Fruit fly (Drosophila melanogaster): ENCODE data around the gene CG12268.

Gene CG12268

dm6 chr3R:23941643-23942424 is 6.4 kb downstream of the CG12268 start (continued):
- TF ChIP-seq CG6689 (GFP tag; IDR thresholded peaks at IDR 0.05) (peak; percentile 66), Hr51 (GFP tag; optimal IDR thresholded peaks at IDR 0.05) (peak in 1 of 2 experiments; percentile 45), CG11456 (GFP tag; IDR thresholded peaks at IDR 0.05) (0 out of 3 replicates have a peak, but pooled peaks have one; percentile 29), CG13123 (GFP tag; optimal IDR thresholded peaks at IDR 0.05) (no peak), br (optimal IDR thresholded peaks at IDR 0.05) (no peak), CG43689 (GFP tag; IDR thresholded peaks at IDR 0.05) (no peak), hkb (optimal IDR thresholded peaks at IDR 0.05) (no peak), hkb (GFP tag; IDR thresholded peaks at IDR 0.05) (peak; percentile 40; the same call in 1 of the 2 replicates), CG10209 (GFP tag; optimal IDR thresholded peaks at IDR 0.05) (peak; percentile 32), Abd-B (GFP tag; optimal IDR thresholded peaks at IDR 0.05) (no peak), CG1602 (GFP tag; optimal IDR thresholded peaks at IDR 0.05) (peak; percentile 25), CG12942 (GFP tag; optimal IDR thresholded peaks at IDR 0.05) (no peak), CG2678 (tag; optimal IDR thresholded peaks at IDR 0.05) (peak; percentile 42), Usf (GFP tag; optimal IDR thresholded peaks at IDR 0.05) (no peak), Hr78 (GFP tag; optimal IDR thresholded peaks at IDR 0.05) (no peak), CG9727 (GFP tag; optimal IDR thresholded peaks at IDR 0.05) (peak; percentile 33), lilli (GFP tag; optimal IDR thresholded peaks at IDR 0.05) (peak; percentile 63), Med (GFP tag) (peak; percentile 85), stc (GFP tag; IDR thresholded peaks at IDR 0.05) (peak; percentile 66), CG30431 (GFP tag; optimal IDR thresholded peaks at IDR 0.05) (no peak), zfh2 (GFP tag; optimal IDR thresholded peaks at IDR 0.05) (peak; percentile 20), ac (GFP tag; optimal IDR thresholded peaks at IDR 0.05) (no peak), Fer3 (tag; optimal IDR thresholded peaks at IDR 0.05) (peak; percentile 30), HLH3B (GFP tag; IDR thresholded peaks at IDR 0.05) (peak; percentile 62), zfh1 (GFP tag; IDR thresholded peaks at IDR 0.05) (0 out of 3 replicates have a peak, but pooled peaks have one; percentile 40), emc (GFP tag; optimal IDR thresholded peaks at IDR 0.05) (no peak), CG17328 (GFP tag; IDR thresholded peaks at IDR 0.05) (peak; percentile 46; the same call in 1 of the 2 replicates), Hand (GFP tag; optimal IDR thresholded peaks at IDR 0.05) (peak; percentile 28), CG4854 (GFP tag; optimal IDR thresholded peaks at IDR 0.05) (no peak), shn (GFP tag; optimal IDR thresholded peaks at IDR 0.05) (no peak), Pdp1 (GFP tag; optimal IDR thresholded peaks at IDR 0.05) (peak; percentile 37 to 96), CG1832 (GFP tag; optimal IDR thresholded peaks at IDR 0.05) (no peak), Rfx (GFP tag; IDR thresholded peaks at IDR 0.05) (peak; percentile 61), Eip74EF (GFP tag; optimal IDR thresholded peaks at IDR 0.05) (no peak), BEAF-32 (GFP tag; optimal IDR thresholded peaks at IDR 0.05) (no peak), Sox100B (GFP tag; optimal IDR thresholded peaks at IDR 0.05) (peak; percentile 32), Meics (GFP tag; optimal IDR thresholded peaks at IDR 0.05) (peak; percentile 35), pan (optimal IDR thresholded peaks at IDR 0.05) (no peak), pan (GFP tag; optimal IDR thresholded peaks at IDR 0.05 in 1 of 2, IDR thresholded peaks at IDR 0.05 in 1 of 2) (peak in 1 of 2 experiments; percentile 61), row (GFP tag; IDR thresholded peaks at IDR 0.05) (peak; percentile 65), ham (GFP tag; IDR thresholded peaks at IDR 0.05) (no peak), az2 (GFP tag; optimal IDR thresholded peaks at IDR 0.05) (peak; percentile 26), ap (GFP tag; IDR thresholded peaks at IDR 0.05) (0 out of 2 replicates have a peak, but pooled peaks have one; percentile 6), bsh (GFP tag; optimal IDR thresholded peaks at IDR 0.05) (peak in 1 of 2 experiments; percentile 5), Mrtf (GFP tag; IDR thresholded peaks at IDR 0.05) (no peak), CG12659 (GFP tag; optimal IDR thresholded peaks at IDR 0.05) (no peak), gce (GFP tag; IDR thresholded peaks at IDR 0.05) (0 out of 3 replicates have a peak, but pooled peaks have one; percentile 18), tgo (GFP tag; IDR thresholded peaks at IDR 0.05) (peak; percentile 49; the same call in 2 of the 3 replicates), fu2 (GFP tag; optimal IDR thresholded peaks at IDR 0.05) (no peak)

All from whole organism, embryonic.